Comparison of ENCODE assay signal across 1 fruit fly cellular context in the genomic region with DNA sequence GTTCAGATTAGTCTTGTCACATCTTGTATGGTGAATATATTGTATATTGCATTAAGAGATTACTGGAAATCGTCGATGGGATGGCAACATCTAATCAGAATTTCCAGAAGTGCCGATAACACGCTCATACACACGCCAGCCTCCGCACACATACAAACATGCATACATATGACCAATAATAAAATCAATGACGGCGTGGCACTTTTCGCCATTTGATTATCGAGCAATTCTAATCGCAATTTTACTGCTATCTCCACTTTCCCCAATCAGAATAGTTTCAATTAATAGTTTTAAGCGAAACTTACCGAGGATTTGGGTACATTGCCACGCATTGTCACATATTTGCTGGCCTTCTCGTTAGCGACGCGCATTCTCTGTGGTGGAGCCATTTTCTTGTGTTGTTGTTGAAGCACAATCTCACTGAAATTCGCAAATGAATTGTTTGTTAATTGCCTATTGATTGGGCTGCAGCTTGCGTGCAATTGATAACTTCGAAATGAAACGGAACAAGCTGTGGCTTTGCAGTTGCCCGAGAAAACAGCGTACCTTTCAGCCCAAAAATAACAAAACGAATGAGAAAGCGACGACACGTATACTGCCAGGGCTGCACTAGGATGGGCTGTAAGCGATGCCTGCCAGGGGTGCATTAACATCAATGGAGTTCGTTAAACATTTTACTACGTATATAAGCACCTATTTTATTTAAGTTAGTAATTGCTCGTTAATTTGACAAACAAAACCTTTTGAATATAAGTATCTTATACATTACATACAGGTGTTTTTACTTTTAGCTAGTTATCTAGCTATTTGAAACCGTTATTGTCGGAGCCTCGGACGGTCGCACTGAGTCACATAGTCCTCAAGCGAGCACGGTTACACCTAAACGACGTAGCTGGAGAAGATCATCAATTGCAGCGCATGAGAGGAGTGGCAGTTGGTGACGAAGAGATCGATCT.
TF ChIP-seq lines count a peak whose summit lies in the region.

A gene (minus strand): TSS at position 601 of the 956 bp plus-strand sequence.
A gene (plus strand): TSS at position 644 of the 956 bp plus-strand sequence.

TF ChIP-seq in whole organism, embryonic, 481 proteins besides CTCF, POLR2A, EP300 and RAD21 (continued from another document):
- no peak for TF ChIP-seq eve (GFP tag; optimal IDR thresholded peaks at IDR 0.05; lab: Kevin White, UChicago)
- peak; percentile 42 for TF ChIP-seq exex (tag; optimal IDR thresholded peaks at IDR 0.05; lab: Kevin White, UChicago)
- peak; percentile 41 for TF ChIP-seq CG12236 (GFP tag; optimal IDR thresholded peaks at IDR 0.05; lab: Kevin White, UChicago)
- peak; percentile 58 for TF ChIP-seq HHEX (GFP tag; optimal IDR thresholded peaks at IDR 0.05; lab: Kevin White, UChicago)
- TF ChIP-seq CG13287 (GFP tag; IDR thresholded peaks at IDR 0.05; lab: Robert Waterston, UW; ENCODE audit: partially characterized antibody) = peak; percentile 63; the same call in 1 of the 2 replicates
- TF ChIP-seq ssp (GFP tag; IDR thresholded peaks at IDR 0.05; lab: Robert Waterston, UW) = peak; percentile 46
- TF ChIP-seq psq (GFP tag; optimal IDR thresholded peaks at IDR 0.05; lab: Kevin White, UChicago) = peak; percentile 47
- TF ChIP-seq ewg (GFP tag; optimal IDR thresholded peaks at IDR 0.05; lab: Kevin White, UChicago) = peak; percentile 72
- TF ChIP-seq vfl (GFP tag; optimal IDR thresholded peaks at IDR 0.05; lab: Kevin White, UChicago) = peak; percentile 77
- peak; percentile 84 for TF ChIP-seq nmo (GFP tag; optimal IDR thresholded peaks at IDR 0.05; lab: Kevin White, UChicago)
- TF ChIP-seq H15 (GFP tag; IDR thresholded peaks at IDR 0.05; lab: Robert Waterston, UW) = peak; percentile 63; the same call in 2 of the 3 replicates
- TF ChIP-seq unc-4 (GFP tag; IDR thresholded peaks at IDR 0.05; lab: Robert Waterston, UW; ENCODE audit: partially characterized antibody) = no peak
- no peak for TF ChIP-seq CG12744 (GFP tag; optimal IDR thresholded peaks at IDR 0.05; lab: Kevin White, UChicago)
- no peak for TF ChIP-seq CG10654 (GFP tag; optimal IDR thresholded peaks at IDR 0.05; lab: Kevin White, UChicago)
- TF ChIP-seq Gsc (GFP tag; IDR thresholded peaks at IDR 0.05; lab: Robert Waterston, UW) = no peak
- TF ChIP-seq CG9215 (GFP tag; IDR thresholded peaks at IDR 0.05; lab: Robert Waterston, UW) = peak; percentile 64
- TF ChIP-seq B-H2 (GFP tag; optimal IDR thresholded peaks at IDR 0.05; lab: Kevin White, UChicago) = peak; percentile 83
- peak; percentile 48 for TF ChIP-seq ERR (GFP tag; optimal IDR thresholded peaks at IDR 0.05; lab: Kevin White, UChicago)
- peak; percentile 70 for TF ChIP-seq mirr (GFP tag; optimal IDR thresholded peaks at IDR 0.05; lab: Kevin White, UChicago)
- TF ChIP-seq Oli (tag; optimal IDR thresholded peaks at IDR 0.05; lab: Kevin White, UChicago) = peak; percentile 54
- TF ChIP-seq CG6791 (GFP tag; IDR thresholded peaks at IDR 0.05; lab: Robert Waterston, UW; ENCODE audit: partially characterized antibody) = no peak
- peak; percentile 94 for TF ChIP-seq gfzf (GFP tag; optimal IDR thresholded peaks at IDR 0.05; lab: Kevin White, UChicago)
- peak; percentile 54 for TF ChIP-seq CG33557 (GFP tag; optimal IDR thresholded peaks at IDR 0.05; lab: Kevin White, UChicago)
- TF ChIP-seq Max (GFP tag; optimal IDR thresholded peaks at IDR 0.05; lab: Kevin White, UChicago) = peak; percentile 88
- peak; percentile 45; the same call in 1 of the 2 replicates for TF ChIP-seq seq (GFP tag; IDR thresholded peaks at IDR 0.05; lab: Robert Waterston, UW)
- TF ChIP-seq Eip74EF (GFP tag; optimal IDR thresholded peaks at IDR 0.05; lab: Kevin White, UChicago) = no peak
- peak; percentile 40; the same call in 1 of the 2 replicates for TF ChIP-seq toy (GFP tag; IDR thresholded peaks at IDR 0.05; lab: Robert Waterston, UW)
- peak; percentile 53 for TF ChIP-seq fd3F (GFP tag; optimal IDR thresholded peaks at IDR 0.05; lab: Kevin White, UChicago)
- TF ChIP-seq H2.0 (GFP tag; IDR thresholded peaks at IDR 0.05; lab: Robert Waterston, UW) = no peak; the same call in 1 of the 2 replicates
- TF ChIP-seq zf30C (GFP tag; optimal IDR thresholded peaks at IDR 0.05; lab: Kevin White, UChicago) = no peak
- peak; percentile 33 for TF ChIP-seq CG3407 (GFP tag; optimal IDR thresholded peaks at IDR 0.05; lab: Kevin White, UChicago)
- no peak; the same call in 2 of the 3 replicates for TF ChIP-seq CG17361 (GFP tag; IDR thresholded peaks at IDR 0.05; lab: Robert Waterston, UW)
- TF ChIP-seq phol (tag; optimal IDR thresholded peaks at IDR 0.05; lab: Kevin White, UChicago) = peak; percentile 90
- TF ChIP-seq E2f2 (GFP tag; IDR thresholded peaks at IDR 0.05; lab: Robert Waterston, UW) = peak; percentile 53
- peak; percentile 26; the same call in 1 of the 2 replicates for TF ChIP-seq hbn (GFP tag; IDR thresholded peaks at IDR 0.05; lab: Robert Waterston, UW; ENCODE audit: partially characterized antibody)
- peak; percentile 30 for TF ChIP-seq org-1 (GFP tag; optimal IDR thresholded peaks at IDR 0.05; lab: Kevin White, UChicago)
- TF ChIP-seq Poxn (GFP tag; IDR thresholded peaks at IDR 0.05; lab: Robert Waterston, UW) = peak; percentile 62
- TF ChIP-seq Fer3 (tag; optimal IDR thresholded peaks at IDR 0.05; lab: Kevin White, UChicago) = peak; percentile 72
- peak; percentile 40 for TF ChIP-seq CG8281 (tag; optimal IDR thresholded peaks at IDR 0.05; lab: Kevin White, UChicago)
